Fruit fly (Drosophila melanogaster) whole organism, pupa: ENCODE data around the gene CG11768.

ENCODE experiments used
- CG14655 ChIP-seq: fragments of 200-800 bp; sonication (Bioruptor generic); optimal IDR thresholded peaks from 3 replicates; lab custom pipeline; 2017; ENCODE audit warnings: mild to moderate bottlenecking, missing biosample characterization, missing genetic modification reagents, missing genetic modification characterization
- CG34367 ChIP-seq: fragments of 200-800 bp; sonication (Bioruptor generic); optimal IDR thresholded peaks from 2 replicates; lab custom pipeline; 2018; ENCODE audit warnings: missing biosample characterization, mild to moderate bottlenecking, missing genetic modification characterization
- D1 ChIP-seq: fragments of 200-800 bp; sonication (Bioruptor generic); optimal IDR thresholded peaks from 2 replicates; lab custom pipeline; 2018; ENCODE audit warnings: missing biosample characterization, mild to moderate bottlenecking, missing genetic modification characterization, moderate library complexity
- Pif1A ChIP-seq: fragments of 200-800 bp; sonication (Bioruptor generic); optimal IDR thresholded peaks from 3 replicates; lab custom pipeline; 2016; ENCODE audit warnings: missing biosample characterization, missing genetic modification characterization

DNA sequence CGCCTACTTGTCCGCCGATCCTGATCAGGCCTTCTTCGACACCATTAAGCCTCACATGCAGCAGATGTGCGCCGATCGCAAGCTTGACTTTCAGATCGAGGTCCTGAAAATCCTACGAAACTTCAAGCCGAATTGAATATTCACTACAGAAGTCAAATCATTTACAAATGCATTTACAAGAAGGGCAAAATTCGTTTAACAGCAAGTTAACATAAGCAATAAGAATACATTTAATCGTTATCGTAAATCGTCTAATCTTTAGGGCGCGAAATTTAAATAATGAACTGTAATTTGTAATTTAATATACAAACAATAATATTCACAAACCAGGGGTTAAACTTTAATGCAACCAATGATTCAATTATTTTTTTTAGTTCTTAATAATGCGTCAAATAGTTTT, 39.0 kb upstream of the CG11768 start:
- TF ChIP-seq CG34367 (tag; lab: Kevin White, UChicago) (no peak), Pif1A (GFP tag; lab: Kevin White, UChicago) (no peak), D1 (tag; lab: Kevin White, UChicago) (no peak), CG14655 (GFP tag; lab: Kevin White, UChicago) (no peak)
